Worm (Caenorhabditis elegans): ENCODE measurements around the gene tgt-2.
"Not testable (repeated sequence)": the region's sequence is repeated elsewhere in the genome, so short reads cannot be mapped to it uniquely, and the experiment has no call there.

Gene tgt-2

DNA sequence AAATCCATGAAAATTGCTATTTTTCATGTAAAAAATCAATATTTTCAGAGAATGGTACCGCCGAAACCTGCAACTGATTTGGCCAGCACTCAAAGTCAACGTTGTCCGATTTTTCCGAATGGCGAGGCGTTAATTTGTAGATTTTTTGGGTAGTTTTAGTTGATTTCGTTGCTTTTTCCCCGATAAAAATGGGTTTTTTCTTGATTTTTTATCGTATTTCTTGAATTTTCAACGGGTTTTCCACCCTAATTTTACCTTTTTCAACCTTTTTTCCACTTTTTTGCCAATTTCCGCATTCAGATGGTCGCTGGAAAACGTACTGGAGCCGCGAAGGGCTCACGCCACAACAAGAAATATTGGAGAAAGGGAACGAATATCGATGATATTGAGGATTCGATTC, 3.5 kb downstream of the tgt-2 start, which contains the start of gene Y39B6A.33:
TSS of gene Y39B6A.33 (plus strand) at position 301 of the 400 bp plus-strand sequence.
- no peak for TF ChIP-seq Y55F3AM.14 (GFP tag; optimal IDR thresholded peaks at IDR 0.05)

DNA sequence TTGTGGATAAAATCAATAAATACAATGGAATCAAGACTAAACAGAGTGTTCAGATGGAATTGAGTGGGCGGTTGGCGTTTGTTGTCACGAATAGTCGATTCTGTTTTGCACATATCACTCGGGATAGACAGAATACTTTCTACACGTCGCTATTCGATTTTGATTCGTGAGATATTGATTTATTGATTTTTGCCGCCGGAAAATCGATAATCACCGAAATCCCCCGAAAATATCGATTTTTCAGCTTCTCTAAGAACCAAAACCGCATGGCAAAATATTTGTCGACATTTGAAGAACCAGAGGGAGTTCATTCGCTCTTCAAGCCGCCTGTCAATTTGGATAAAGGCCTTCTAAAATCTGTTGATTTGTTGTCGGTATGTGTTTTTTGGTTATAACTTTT, 12.3 kb downstream of the tgt-2 start:
- TF ChIP-seq ZK546.5 (tag; optimal IDR thresholded peaks at IDR 0.05): no peak
- no peak for TF ChIP-seq zag-1 (tag; optimal IDR thresholded peaks at IDR 0.05)
- TF ChIP-seq unc-39 (tag; optimal IDR thresholded peaks at IDR 0.05): no peak
- TF ChIP-seq elt-3 (tag; optimal IDR thresholded peaks at IDR 0.05): no peak
- no peak for TF ChIP-seq fos-1 (tag; optimal IDR thresholded peaks at IDR 0.05)
- TF ChIP-seq ztf-11 (tag; optimal IDR thresholded peaks at IDR 0.05): no peak
- TF ChIP-seq lin-11 (tag; optimal IDR thresholded peaks at IDR 0.05): no peak
- TF ChIP-seq nhr-23 (tag; optimal IDR thresholded peaks at IDR 0.05): no peak
- no peak for TF ChIP-seq lin-39 (tag; optimal IDR thresholded peaks at IDR 0.05)
- TF ChIP-seq snpc-4 (tag; optimal IDR thresholded peaks at IDR 0.05): no peak
- no peak for TF ChIP-seq lsy-2 (tag; optimal IDR thresholded peaks at IDR 0.05)
- no peak for TF ChIP-seq Y55F3AM.14 (GFP tag; optimal IDR thresholded peaks at IDR 0.05)
- no peak for TF ChIP-seq nhr-11 (tag; optimal IDR thresholded peaks at IDR 0.05)
- no peak for TF ChIP-seq unc-55 (GFP tag; optimal IDR thresholded peaks at IDR 0.05)
- TF ChIP-seq mbf-1 (tag; optimal IDR thresholded peaks at IDR 0.05): no peak
- TF ChIP-seq F13H6.1 (tag; optimal IDR thresholded peaks at IDR 0.05): no peak
- no peak for TF ChIP-seq nhr-129 (tag; optimal IDR thresholded peaks at IDR 0.05)
- TF ChIP-seq aly-2 (tag; optimal IDR thresholded peaks at IDR 0.05): no peak
- TF ChIP-seq egl-27 (tag; optimal IDR thresholded peaks at IDR 0.05): no peak

ce11 chrV:19013215-19013614, 15.1 kb downstream of the tgt-2 start:
- TF ChIP-seq nhr-237 (tag; optimal IDR thresholded peaks at IDR 0.05) (no peak), ama-1 (optimal IDR thresholded peaks at IDR 0.05) (no peak), sma-9 (GFP tag; optimal IDR thresholded peaks at IDR 0.05) (no peak), sma-9 (tag; optimal IDR thresholded peaks at IDR 0.05) (no peak), nhr-129 (tag; optimal IDR thresholded peaks at IDR 0.05) (no peak), snpc-4 (tag; optimal IDR thresholded peaks at IDR 0.05) (no peak), mab-5 (tag; optimal IDR thresholded peaks at IDR 0.05) (no peak), skn-1 (tag; optimal IDR thresholded peaks at IDR 0.05) (no peak), unc-62 (GFP tag; optimal IDR thresholded peaks at IDR 0.05) (no peak), nhr-25 (tag; optimal IDR thresholded peaks at IDR 0.05) (no peak), ztf-4 (tag; optimal IDR thresholded peaks at IDR 0.05) (no peak)

- TF ChIP-seq aly-2 (tag; optimal IDR thresholded peaks at IDR 0.05); nhr-237 (tag; optimal IDR thresholded peaks at IDR 0.05); Y55F3AM.14 (GFP tag; optimal IDR thresholded peaks at IDR 0.05): not testable (repeated sequence)
These were observed 16.1 kb downstream of the tgt-2 start, which contains the start of gene Y39B6A.30 for ce11 chrV:19014273-19014672. Gene Y39B6A.30, plus strand, starts transcription at chrV:19014573.

DNA sequence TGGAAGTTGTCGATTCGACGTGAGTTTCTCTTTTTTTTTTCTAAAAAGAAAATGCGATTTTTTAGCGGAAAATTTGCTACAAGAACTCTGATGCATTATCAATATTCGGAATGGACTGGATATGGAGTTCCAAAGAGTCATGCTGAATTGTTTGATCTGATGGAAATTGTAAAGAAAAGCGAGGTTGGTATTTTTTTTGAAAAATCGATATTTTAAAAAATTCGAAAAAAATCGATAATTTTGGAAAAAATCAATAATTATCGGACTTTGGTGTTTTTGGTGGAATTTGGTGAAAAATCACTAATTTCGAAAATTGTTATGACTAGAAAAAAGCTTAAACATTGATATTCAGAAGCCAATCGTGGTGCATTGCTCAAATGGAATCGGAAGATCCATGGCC, 21.1 kb downstream of the tgt-2 start:
- TF ChIP-seq lin-39 (tag; optimal IDR thresholded peaks at IDR 0.05): no peak
- TF ChIP-seq blmp-1 (tag; optimal IDR thresholded peaks at IDR 0.05; ENCODE audit: insufficient read depth): no peak

ce11 chrV:19024683-19025082, 26.5 kb downstream of the tgt-2 start, which contains the start of gene Y39B6A.29:
Gene Y39B6A.29, minus strand, starts transcription at chrV:19024783.
- TF ChIP-seq lsy-2 (tag; optimal IDR thresholded peaks at IDR 0.05) (no peak), alr-1 (tag; optimal IDR thresholded peaks at IDR 0.05) (no peak), mbf-1 (tag; optimal IDR thresholded peaks at IDR 0.05) (no peak), lin-39 (tag; optimal IDR thresholded peaks at IDR 0.05) (no peak), nhr-12 (tag; optimal IDR thresholded peaks at IDR 0.05) (no peak), C34F6.9 (tag; optimal IDR thresholded peaks at IDR 0.05) (no peak), elt-1 (tag; optimal IDR thresholded peaks at IDR 0.05) (no peak), lin-11 (tag; optimal IDR thresholded peaks at IDR 0.05) (no peak), unc-62 (GFP tag; optimal IDR thresholded peaks at IDR 0.05) (no peak)
